Worm (Caenorhabditis elegans) whole organism, L3 larva: ENCODE measurements around the gene oac-31.

Experiments
- nhr-77 ChIP-seq: fragments of 150-350 bp; optimal IDR thresholded peaks from 2 replicates; lab custom pipeline; 2014; ENCODE audit warnings: missing biosample characterization, missing genetic modification characterization
- snpc-4 ChIP-seq: fragments of 150-350 bp; optimal IDR thresholded peaks from 2 replicates; lab custom pipeline; 2014; ENCODE audit warnings: missing biosample characterization, missing genetic modification characterization
- unc-62 ChIP-seq: fragments of 150-350 bp; sonication (generic microtip); optimal IDR thresholded peaks from 4 replicates; lab custom pipeline; 2014; ENCODE audit warnings: missing biosample characterization, missing genetic modification reagents, missing genetic modification characterization
- ztf-11 ChIP-seq: fragments of 150-350 bp; optimal IDR thresholded peaks from 2 replicates; lab custom pipeline; 2014; ENCODE audit warnings: missing biosample characterization, missing genetic modification characterization

DNA sequence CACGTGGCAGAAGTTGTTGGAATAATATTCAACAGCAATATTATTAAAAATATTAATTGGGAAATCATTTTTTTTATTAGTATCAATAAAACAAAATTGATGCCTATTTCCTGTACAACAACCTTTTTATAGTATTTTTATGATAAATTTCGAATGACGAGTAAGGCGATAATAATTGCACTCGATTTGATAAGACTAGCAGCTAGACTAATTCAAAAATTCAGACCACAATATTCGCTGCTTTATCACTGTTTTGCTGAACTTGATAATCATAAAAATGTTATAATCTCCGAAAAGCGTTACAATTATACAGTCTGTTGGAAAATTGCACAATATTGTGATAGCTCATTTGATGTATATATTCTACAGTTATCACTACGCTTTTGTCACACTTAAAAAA, 4.0 kb upstream of the oac-31 start, which contains the start of gene oac-32:
- TF ChIP-seq unc-62, result no peak
- TF ChIP-seq nhr-77 (tag; lab: Kevin White, UChicago), result no peak
- TF ChIP-seq snpc-4 (tag; lab: Kevin White, UChicago), result no peak
- TF ChIP-seq ztf-11 (tag; lab: Kevin White, UChicago), result no peak
